Worm (Caenorhabditis elegans) whole organism, young adult: ENCODE measurements around the gene sma-3.

Source experiments
- B0035.1 ChIP-seq: sonication (generic microtip); optimal IDR thresholded peaks from 2 replicates; lab custom pipeline; 2016; ENCODE audit warnings: missing genetic modification characterization, mild to moderate bottlenecking, missing compliant biosample characterization, missing genotype, missing genetic modification reagents
- F23B12.7 ChIP-seq: sonication (generic microtip); optimal IDR thresholded peaks from 2 replicates; lab custom pipeline; 2017; ENCODE audit warnings: missing genetic modification characterization, mild to moderate bottlenecking, missing compliant biosample characterization, antibody characterized with exemption, moderate library complexity; ENCODE audit not compliant: insufficient read depth
- attf-6 ChIP-seq: fragments of 200-800 bp; sonication (Bioruptor generic); IDR thresholded peaks from 2 replicates; pipeline ENCODE4 v1.3.6; 2022; ENCODE audit warnings: missing genetic modification reagents, missing genetic modification characterization, missing compliant biosample characterization
- cebp-1 ChIP-seq, 2 experiments: fragments of 200-800 bp in 1 of 2; sonication (Bioruptor generic) in 1 of 2; sonication (generic microtip) in 1 of 2; IDR thresholded peaks in 1 of 2; optimal IDR thresholded peaks in 1 of 2; 2 replicates each; pipeline versions ENCODE4 v1.3.6 to Lab custom; 2017 to 2022; ENCODE audit warnings: missing compliant biosample characterization in 2 of 2, missing genetic modification characterization in 2 of 2, mild to moderate bottlenecking in 1 of 2, missing genetic modification reagents in 1 of 2, moderate library complexity in 1 of 2
- hmg-20 ChIP-seq: fragments of 200-800 bp; sonication (Bioruptor generic); IDR thresholded peaks from 2 replicates; pipeline ENCODE4 v1.3.6; 2022; ENCODE audit warnings: missing genetic modification reagents, missing genetic modification characterization, missing compliant biosample characterization
- unc-62 ChIP-seq: fragments of 150-350 bp; optimal IDR thresholded peaks from 2 replicates; lab custom pipeline; 2014; ENCODE audit warnings: missing biosample characterization, missing genetic modification reagents, missing genetic modification characterization
- zfh-2 ChIP-seq: fragments of 200-800 bp; sonication (Bioruptor generic); conservative IDR thresholded peaks from 2 replicates; pipeline ENCODE4 v1.3.6; 2022; ENCODE audit warnings: missing genetic modification reagents, missing genetic modification characterization, missing compliant biosample characterization
- ztf-3 ChIP-seq: fragments of 200-800 bp; sonication (Bioruptor generic); optimal IDR thresholded peaks from 2 replicates; lab custom pipeline; 2018; ENCODE audit warnings: mild to moderate bottlenecking, missing genetic modification characterization, missing compliant biosample characterization
- ztf-6 ChIP-seq: fragments of 200-800 bp; sonication (Bioruptor generic); IDR thresholded peaks from 2 replicates; pipeline ENCODE4 v1.3.6; 2022; ENCODE audit warnings: missing genetic modification reagents, missing genetic modification characterization, missing compliant biosample characterization

DNA sequence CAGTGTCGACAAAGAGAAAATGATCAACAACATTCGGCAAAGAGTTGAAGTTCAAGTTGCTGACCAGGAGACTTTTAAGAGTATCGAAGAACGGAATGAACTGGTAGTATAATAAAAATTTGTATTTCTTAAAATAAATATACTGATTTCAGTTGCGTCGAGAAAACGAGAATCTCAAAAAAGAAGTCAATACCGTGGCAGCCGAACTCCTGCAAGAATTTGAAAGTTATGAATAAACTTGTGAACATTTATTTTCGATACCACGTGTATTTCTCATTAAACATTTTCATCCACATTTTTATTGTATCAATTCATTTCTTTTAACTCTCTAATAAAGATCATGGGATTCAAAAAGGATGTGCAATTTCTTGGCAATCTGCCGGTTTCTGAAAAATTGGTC lies 6.2 kb upstream of the sma-3 start, which contains the start of gene K04C2.8:
- TF ChIP-seq B0035.1 (tag; lab: Kevin White, UChicago) (no peak), cebp-1 (GFP tag; IDR thresholded peaks at IDR 0.05; lab: Robert Waterston, UW) (no peak), cebp-1 (tag; optimal IDR thresholded peaks at IDR 0.05; lab: Kevin White, UChicago) (no peak), unc-62 (no peak), F23B12.7 (tag; lab: Kevin White, UChicago) (no peak), zfh-2 (GFP tag; lab: Robert Waterston, UW) (no peak), hmg-20 (no peak), ztf-3 (GFP tag; lab: Kevin White, UChicago) (no peak), attf-6 (no peak), ztf-6 (GFP tag; lab: Robert Waterston, UW) (no peak)
